Fruit fly (Drosophila melanogaster) whole organism, wandering third instar larva: Measurements from ENCODE around the gene CG8611.

Experiments used
- Dfd ChIP-seq: fragments of >200 bp; optimal IDR thresholded peaks from 2 replicates; lab custom pipeline; 2017; ENCODE audit warnings: missing biosample characterization, missing genetic modification characterization
- GATAd ChIP-seq: sonication (Bioruptor generic); optimal IDR thresholded peaks from 2 replicates; lab custom pipeline; 2016; ENCODE audit warnings: missing biosample characterization, missing genetic modification characterization
- Hr83 ChIP-seq: fragments of 200-300 bp; sonication (Bioruptor generic); optimal IDR thresholded peaks from 2 replicates; lab custom pipeline; 2016; ENCODE audit warnings: missing biosample characterization, mild to moderate bottlenecking, missing genetic modification characterization, moderate library complexity; ENCODE audit not compliant: poor library complexity, severe bottlenecking
- psq ChIP-seq: fragments of 200-800 bp; sonication (Bioruptor generic); optimal IDR thresholded peaks from 3 replicates; lab custom pipeline; 2017; ENCODE audit warnings: missing biosample characterization, mild to moderate bottlenecking, missing genetic modification characterization, moderate library complexity
- sage ChIP-seq: fragments of 200-800 bp; sonication (Bioruptor generic); optimal IDR thresholded peaks from 2 replicates; lab custom pipeline; 2016; ENCODE audit warnings: missing biosample characterization, mild to moderate bottlenecking, missing genetic modification characterization
- usp ChIP-seq: fragments of >200 bp; optimal IDR thresholded peaks from 2 replicates; lab custom pipeline; 2017; ENCODE audit warnings: missing biosample characterization, missing genetic modification characterization

DNA sequence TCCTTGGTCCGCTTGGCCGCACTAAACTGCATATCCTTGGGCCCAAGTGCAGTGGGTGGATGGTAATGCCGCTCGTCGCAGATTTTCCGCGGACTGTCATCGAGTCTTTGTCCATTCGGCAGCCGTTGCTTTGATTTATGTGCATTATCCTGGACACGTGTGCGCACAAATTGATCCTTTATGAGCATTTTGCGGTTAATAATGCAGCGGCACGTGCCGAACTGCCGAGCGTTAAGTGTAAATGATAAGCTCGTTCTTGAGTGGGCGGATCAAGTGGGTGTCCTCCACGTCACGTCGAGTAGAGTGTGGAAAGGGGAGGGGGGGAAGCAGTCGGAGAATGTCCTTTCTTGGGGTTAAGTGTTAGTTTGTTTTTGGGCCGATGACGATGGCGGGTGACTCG, 14.2 kb downstream of the CG8611 start:
- TF ChIP-seq sage (GFP tag; lab: Kevin White, UChicago) (no peak), GATAd (GFP tag; lab: Kevin White, UChicago) (no peak), Hr83 (GFP tag; lab: Kevin White, UChicago) (no peak), Dfd (no peak), usp (GFP tag; lab: Kevin White, UChicago) (no peak), psq (GFP tag; lab: Kevin White, UChicago) (no peak)
